Worm (Caenorhabditis elegans) whole organism, L4 larva: Measurements from ENCODE around the gene cubn-1.

ENCODE experiments used
- F26F4.8 ChIP-seq: fragments of 200-800 bp; sonication (Bioruptor generic); conservative IDR thresholded peaks from 2 replicates; pipeline ENCODE4 v1.3.6; 2022; ENCODE audit warnings: missing genetic modification characterization, missing compliant biosample characterization
- Y75B8A.6 ChIP-seq: fragments of 200-800 bp; sonication (Bioruptor generic); IDR thresholded peaks from 2 replicates; pipeline ENCODE4 v1.3.6; 2022; ENCODE audit warnings: missing genetic modification reagents, missing genetic modification characterization, missing compliant biosample characterization
- ZK546.5 ChIP-seq, 2 experiments: sonication (generic microtip); optimal IDR thresholded peaks; 2 replicates each; lab custom pipeline; 2017; ENCODE audit warnings: missing biosample characterization in 2 of 2, missing genetic modification characterization in 2 of 2
- ceh-32 ChIP-seq: sonication (generic microtip); optimal IDR thresholded peaks from 2 replicates; lab custom pipeline; 2016; ENCODE audit warnings: mild to moderate bottlenecking, missing genetic modification characterization, missing compliant biosample characterization; ENCODE audit not compliant: poor library complexity
- fkh-10 ChIP-seq: fragments of 150-350 bp; optimal IDR thresholded peaks from 2 replicates; lab custom pipeline; 2014; ENCODE audit warnings: missing biosample characterization, missing genetic modification reagents, missing genetic modification characterization
- hlh-11 ChIP-seq: fragments of 200-800 bp; sonication (Bioruptor generic); optimal IDR thresholded peaks from 2 replicates; lab custom pipeline; 2018; ENCODE audit warnings: mild to moderate bottlenecking, missing genetic modification characterization, missing compliant biosample characterization
- lir-3 ChIP-seq: sonication (generic microtip); optimal IDR thresholded peaks from 2 replicates; lab custom pipeline; 2016; ENCODE audit warnings: mild to moderate bottlenecking, missing genetic modification characterization, missing compliant biosample characterization
- nhr-25 ChIP-seq: sonication (generic microtip); optimal IDR thresholded peaks from 2 replicates; lab custom pipeline; 2017; ENCODE audit warnings: missing genetic modification characterization, mild to moderate bottlenecking, missing compliant biosample characterization, antibody characterized with exemption, moderate library complexity, borderline replicate concordance; ENCODE audit not compliant: insufficient read depth
- pha-4 ChIP-seq, 2 experiments: fragments of 150-350 bp in 1 of 2; fragments of 200-800 bp in 1 of 2; sonication (Bioruptor generic) in 1 of 2; IDR thresholded peaks in 1 of 2; optimal IDR thresholded peaks in 1 of 2; 2 replicates each; pipeline versions ENCODE4 v1.3.6 to Lab custom; 2014 to 2022; ENCODE audit warnings: missing genetic modification characterization in 2 of 2, missing genetic modification reagents in 2 of 2, missing biosample characterization in 1 of 2, missing compliant biosample characterization in 1 of 2
- spr-1 ChIP-seq: sonication (generic microtip); optimal IDR thresholded peaks from 2 replicates; lab custom pipeline; 2016; ENCODE audit warnings: mild to moderate bottlenecking, missing genetic modification characterization, missing compliant biosample characterization
- ztf-11 ChIP-seq: fragments of 150-350 bp; optimal IDR thresholded peaks from 2 replicates; lab custom pipeline; 2014; ENCODE audit warnings: missing biosample characterization, missing genetic modification characterization
- ztf-7 ChIP-seq: fragments of 150-350 bp; optimal IDR thresholded peaks from 2 replicates; lab custom pipeline; 2014; ENCODE audit warnings: missing biosample characterization, missing genetic modification characterization

DNA sequence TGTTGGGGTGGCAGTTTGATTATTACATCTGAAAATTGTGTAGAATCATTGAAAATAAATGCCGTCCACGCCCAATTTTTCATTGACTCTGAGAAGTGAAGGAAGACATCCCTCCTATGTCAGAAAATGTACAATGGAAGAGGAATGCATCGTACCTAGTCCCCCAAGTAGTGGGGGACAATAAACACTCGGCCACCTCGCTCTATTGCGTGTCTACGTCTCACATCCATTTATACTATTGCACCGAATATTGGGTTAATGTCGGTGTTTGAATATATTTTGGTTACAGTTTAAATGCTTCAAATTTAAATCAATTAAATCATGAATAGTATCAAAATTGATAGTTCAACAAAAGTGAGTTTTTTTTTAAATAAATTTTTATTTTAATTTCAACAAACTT, 38.5 kb downstream of the cubn-1 start, which contains the start of gene lin-25:
- TF ChIP-seq nhr-25 (tag; lab: Kevin White, UChicago) (no peak), hlh-11 (tag; lab: Kevin White, UChicago) (no peak), pha-4 (GFP tag; IDR thresholded peaks at IDR 0.05; lab: Robert Waterston, UW) (no peak), pha-4 (tag; optimal IDR thresholded peaks at IDR 0.05; lab: Kevin White, UChicago) (no peak), ceh-32 (tag; lab: Kevin White, UChicago) (no peak), Y75B8A.6 (GFP tag; lab: Robert Waterston, UW) (no peak), ztf-11 (tag; lab: Kevin White, UChicago) (no peak), spr-1 (tag; lab: Kevin White, UChicago) (no peak), ztf-7 (tag; lab: Kevin White, UChicago) (no peak), ZK546.5 (tag; optimal IDR thresholded peaks at IDR 0.05; lab: Kevin White, UChicago) (no peak), lir-3 (tag; lab: Kevin White, UChicago) (no peak), fkh-10 (no peak), F26F4.8 (no peak)
